Worm (Caenorhabditis elegans) whole organism, L2 larva: ENCODE results near the gene F32D8.2.

Experiments
- C34F6.9 ChIP-seq: fragments of 150-350 bp; optimal IDR thresholded peaks from 2 replicates; lab custom pipeline; 2014; ENCODE audit warnings: missing biosample characterization, missing genetic modification characterization
- F13H6.1 ChIP-seq: sonication (generic microtip); optimal IDR thresholded peaks from 2 replicates; lab custom pipeline; 2016; ENCODE audit warnings: missing genetic modification characterization, missing compliant biosample characterization
- R02D3.7 ChIP-seq: fragments of 150-350 bp; optimal IDR thresholded peaks from 2 replicates; lab custom pipeline; 2014; ENCODE audit warnings: missing biosample characterization, missing genetic modification characterization
- Y55F3AM.14 ChIP-seq: fragments of 200-800 bp; sonication (Bioruptor generic); optimal IDR thresholded peaks from 2 replicates; lab custom pipeline; 2018; ENCODE audit warnings: mild to moderate bottlenecking, missing genetic modification characterization, missing compliant biosample characterization
- ZK546.5 ChIP-seq: sonication (generic microtip); optimal IDR thresholded peaks from 2 replicates; lab custom pipeline; 2017; ENCODE audit warnings: missing biosample characterization, missing genetic modification characterization
- alr-1 ChIP-seq: fragments of 150-350 bp; optimal IDR thresholded peaks from 2 replicates; lab custom pipeline; 2014; ENCODE audit warnings: missing biosample characterization, missing genetic modification characterization
- aly-2 ChIP-seq: fragments of 150-350 bp; optimal IDR thresholded peaks from 2 replicates; lab custom pipeline; 2014; ENCODE audit warnings: missing biosample characterization, missing genetic modification characterization
- ama-1 ChIP-seq: fragments of 150-350 bp; optimal IDR thresholded peaks from 2 replicates; lab custom pipeline; 2018; ENCODE audit warnings: inconsistent platforms
- blmp-1 ChIP-seq: sonication (generic microtip); optimal IDR thresholded peaks from 2 replicates; lab custom pipeline; 2017; ENCODE audit warnings: missing genetic modification characterization, mild to moderate bottlenecking, missing compliant biosample characterization, antibody characterized with exemption, moderate library complexity; ENCODE audit not compliant: insufficient read depth
- ceh-16 ChIP-seq: fragments of 150-350 bp; optimal IDR thresholded peaks from 2 replicates; lab custom pipeline; 2014; ENCODE audit warnings: missing biosample characterization, missing genetic modification characterization
- ceh-82 ChIP-seq: fragments of 150-350 bp; optimal IDR thresholded peaks from 2 replicates; lab custom pipeline; 2014; ENCODE audit warnings: missing biosample characterization, missing genetic modification characterization
- crh-2 ChIP-seq: sonication (generic microtip); optimal IDR thresholded peaks from 2 replicates; lab custom pipeline; 2017; ENCODE audit warnings: missing biosample characterization, missing genetic modification characterization
- dmd-4 ChIP-seq: sonication (generic microtip); optimal IDR thresholded peaks from 2 replicates; lab custom pipeline; 2017; ENCODE audit warnings: missing biosample characterization, missing genetic modification characterization
- egl-27 ChIP-seq: sonication (generic microtip); optimal IDR thresholded peaks from 3 replicates; lab custom pipeline; 2017; ENCODE audit warnings: missing biosample characterization, missing genetic modification reagents, missing genetic modification characterization
- elt-1 ChIP-seq: fragments of 150-350 bp; optimal IDR thresholded peaks from 2 replicates; lab custom pipeline; 2014; ENCODE audit warnings: missing biosample characterization, missing genetic modification characterization
- elt-3 ChIP-seq: sonication (generic microtip); optimal IDR thresholded peaks from 2 replicates; lab custom pipeline; 2017; ENCODE audit warnings: missing biosample characterization, missing genetic modification characterization
- fos-1 ChIP-seq: fragments of 150-350 bp; optimal IDR thresholded peaks from 2 replicates; lab custom pipeline; 2014; ENCODE audit warnings: missing biosample characterization, missing genetic modification characterization
- gmeb-1 ChIP-seq: fragments of 150-350 bp; optimal IDR thresholded peaks from 2 replicates; lab custom pipeline; 2014; ENCODE audit warnings: missing biosample characterization, missing genetic modification characterization
- lin-13 ChIP-seq: fragments of 150-350 bp; optimal IDR thresholded peaks from 2 replicates; lab custom pipeline; 2014; ENCODE audit warnings: missing biosample characterization, missing genetic modification reagents, missing genetic modification characterization
- lin-39 ChIP-seq: fragments of 150-350 bp; optimal IDR thresholded peaks from 2 replicates; lab custom pipeline; 2014; ENCODE audit warnings: missing biosample characterization, missing genetic modification reagents, missing genetic modification characterization
- lsy-2 ChIP-seq, 2 experiments: fragments of 150-350 bp in 1 of 2; sonication (generic microtip) in 1 of 2; optimal IDR thresholded peaks; 2 replicates each; lab custom pipeline; 2014 to 2017; ENCODE audit warnings: missing biosample characterization in 2 of 2, missing genetic modification characterization in 2 of 2
- mab-5 ChIP-seq: fragments of 150-350 bp; optimal IDR thresholded peaks from 2 replicates; lab custom pipeline; 2014; ENCODE audit warnings: missing biosample characterization, missing genetic modification characterization
- mbf-1 ChIP-seq: sonication (generic microtip); optimal IDR thresholded peaks from 2 replicates; lab custom pipeline; 2017; ENCODE audit warnings: missing biosample characterization, missing genetic modification characterization
- mdl-1 ChIP-seq, 2 experiments: fragments of 150-350 bp in 1 of 2; sonication (generic microtip) in 1 of 2; optimal IDR thresholded peaks; 2 replicates each; lab custom pipeline; 2017; ENCODE audit warnings: missing biosample characterization in 2 of 2, missing genetic modification characterization in 2 of 2
- nhr-10 ChIP-seq: sonication (generic microtip); optimal IDR thresholded peaks from 2 replicates; lab custom pipeline; 2017; ENCODE audit warnings: missing biosample characterization, missing genetic modification characterization
- nhr-11 ChIP-seq: fragments of 150-350 bp; optimal IDR thresholded peaks from 2 replicates; lab custom pipeline; 2014; ENCODE audit warnings: missing biosample characterization, missing genetic modification characterization
- nhr-12 ChIP-seq: fragments of 150-350 bp; optimal IDR thresholded peaks from 2 replicates; lab custom pipeline; 2014; ENCODE audit warnings: missing biosample characterization, missing genetic modification characterization
- nhr-129 ChIP-seq: fragments of 150-350 bp; optimal IDR thresholded peaks from 2 replicates; lab custom pipeline; 2014; ENCODE audit warnings: missing biosample characterization, missing genetic modification characterization
- nhr-21 ChIP-seq: fragments of 150-350 bp; optimal IDR thresholded peaks from 2 replicates; lab custom pipeline; 2014; ENCODE audit warnings: missing biosample characterization, missing genetic modification characterization
- nhr-23 ChIP-seq: fragments of 150-350 bp; optimal IDR thresholded peaks from 2 replicates; lab custom pipeline; 2014; ENCODE audit warnings: missing biosample characterization, missing genetic modification reagents, missing genetic modification characterization
- nhr-237 ChIP-seq: fragments of 150-350 bp; optimal IDR thresholded peaks from 2 replicates; lab custom pipeline; 2014; ENCODE audit warnings: missing biosample characterization, missing genetic modification characterization
- nhr-25 ChIP-seq: fragments of 150-350 bp; sonication (generic microtip); optimal IDR thresholded peaks from 3 replicates; lab custom pipeline; 2014; ENCODE audit warnings: missing biosample characterization, missing genetic modification characterization
- nhr-6 ChIP-seq: fragments of 150-350 bp; optimal IDR thresholded peaks from 2 replicates; lab custom pipeline; 2014; ENCODE audit warnings: missing biosample characterization, missing genetic modification characterization
- nhr-77 ChIP-seq: fragments of 150-350 bp; optimal IDR thresholded peaks from 2 replicates; lab custom pipeline; 2014; ENCODE audit warnings: missing biosample characterization, missing genetic modification characterization
- peb-1 ChIP-seq: fragments of 150-350 bp; optimal IDR thresholded peaks from 2 replicates; lab custom pipeline; 2014; ENCODE audit warnings: missing biosample characterization, missing genetic modification characterization
- skn-1 ChIP-seq: sonication (generic microtip); optimal IDR thresholded peaks from 2 replicates; lab custom pipeline; 2017; ENCODE audit warnings: missing biosample characterization, missing genetic modification characterization
- sma-9 ChIP-seq, 2 experiments: fragments of 150-350 bp in 1 of 2; sonication (generic microtip) in 1 of 2; optimal IDR thresholded peaks; 2 replicates each; lab custom pipeline; 2014 to 2016; ENCODE audit warnings: missing genetic modification characterization in 2 of 2, mild to moderate bottlenecking in 1 of 2, missing biosample characterization in 1 of 2, missing compliant biosample characterization in 1 of 2, missing genetic modification reagents in 1 of 2, moderate library complexity in 1 of 2
- snpc-4 ChIP-seq: fragments of 150-350 bp; optimal IDR thresholded peaks from 2 replicates; lab custom pipeline; 2014; ENCODE audit warnings: missing biosample characterization, missing genetic modification characterization
- unc-39 ChIP-seq: fragments of 150-350 bp; optimal IDR thresholded peaks from 2 replicates; lab custom pipeline; 2014; ENCODE audit warnings: missing biosample characterization, missing genetic modification characterization
- unc-55 ChIP-seq: fragments of 150-350 bp; sonication (generic microtip); optimal IDR thresholded peaks from 3 replicates; lab custom pipeline; 2014; ENCODE audit warnings: missing biosample characterization, missing genetic modification reagents, missing genetic modification characterization
- unc-62 ChIP-seq: fragments of 150-350 bp; optimal IDR thresholded peaks from 2 replicates; lab custom pipeline; 2014; ENCODE audit warnings: missing biosample characterization, missing genetic modification reagents, missing genetic modification characterization
- ztf-1 ChIP-seq: fragments of 200-800 bp; sonication (Bioruptor generic); conservative IDR thresholded peaks from 2 replicates; pipeline ENCODE4 v1.3.6; 2022; ENCODE audit warnings: missing genetic modification characterization, missing compliant biosample characterization
- ztf-11 ChIP-seq: sonication (generic microtip); optimal IDR thresholded peaks from 2 replicates; lab custom pipeline; 2017; ENCODE audit warnings: missing biosample characterization, missing genetic modification characterization
- ztf-4 ChIP-seq: fragments of 150-350 bp; optimal IDR thresholded peaks from 2 replicates; lab custom pipeline; 2014; ENCODE audit warnings: missing biosample characterization, missing genetic modification characterization

Gene F32D8.2

ce11 chrV:10846893-10847292 is 36.7 kb upstream of the F32D8.2 start, which contains the start of gene C29A12.6:
C29A12.6 (plus strand) TSS chrV:10847193.
- TF ChIP-seq alr-1 (no peak), C34F6.9 (no peak), F13H6.1 (tag; lab: Kevin White, UChicago) (no peak), R02D3.7 (tag; lab: Kevin White, UChicago) (no peak), nhr-25 (tag; lab: Kevin White, UChicago) (no peak), ztf-1 (GFP tag; lab: Robert Waterston, UW) (no peak), aly-2 (no peak), nhr-6 (no peak), snpc-4 (tag; lab: Kevin White, UChicago) (no peak)

DNA sequence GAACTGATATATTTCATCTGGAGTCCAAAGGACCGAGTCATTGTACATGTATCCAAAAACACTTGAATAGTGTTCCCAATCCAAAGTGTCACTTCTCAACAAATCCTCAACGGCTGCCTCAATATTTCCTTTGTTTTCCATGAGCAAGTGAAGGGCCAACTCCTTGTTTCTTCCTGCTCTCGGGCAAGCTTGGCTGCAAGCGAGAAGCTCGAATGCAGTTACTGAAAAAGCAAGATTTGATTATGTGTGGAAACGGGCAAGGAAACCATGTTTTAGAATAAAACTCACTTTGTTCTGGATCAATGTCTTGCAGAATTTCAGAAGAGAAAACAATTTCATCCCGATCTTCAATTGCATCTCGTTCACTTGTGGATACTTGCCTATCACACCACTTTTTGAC is 29.4 kb upstream of the F32D8.2 start:
- TF ChIP-seq C34F6.9 (no peak), F13H6.1 (tag; lab: Kevin White, UChicago) (no peak), lsy-2 (tag; optimal IDR thresholded peaks at IDR 0.05; lab: Kevin White, UChicago) (no peak), nhr-21 (tag; lab: Kevin White, UChicago) (no peak), nhr-237 (no peak), unc-55 (GFP tag; lab: Kevin White, UChicago) (no peak), nhr-12 (tag; lab: Kevin White, UChicago) (no peak), ceh-82 (tag; lab: Kevin White, UChicago) (no peak), crh-2 (tag; lab: Kevin White, UChicago) (no peak), ama-1 (lab: Kevin White, UChicago) (no peak), ztf-1 (GFP tag; lab: Robert Waterston, UW) (no peak)

ce11 chrV:10855363-10855762 is 28.2 kb upstream of the F32D8.2 start:
- peak; percentile 80 for TF ChIP-seq sma-9 (GFP tag; optimal IDR thresholded peaks at IDR 0.05; lab: Kevin White, UChicago)
- TF ChIP-seq sma-9 (tag; optimal IDR thresholded peaks at IDR 0.05; lab: Kevin White, UChicago), result no peak
- TF ChIP-seq nhr-129 (tag; lab: Kevin White, UChicago), result peak; percentile 15
- no peak for TF ChIP-seq aly-2
- no peak for TF ChIP-seq ztf-11 (tag; lab: Kevin White, UChicago)
- peak; percentile 21 for TF ChIP-seq crh-2 (tag; lab: Kevin White, UChicago)
- peak; percentile 78 for TF ChIP-seq fos-1 (tag; lab: Kevin White, UChicago)

ce11 chrV:10856901-10857637 is 26.5 kb upstream of the F32D8.2 start:
- TF ChIP-seq elt-1 (no peak), alr-1 (no peak), gmeb-1 (tag; lab: Kevin White, UChicago) (no peak), fos-1 (tag; lab: Kevin White, UChicago) (peak; percentile 14), mbf-1 (tag; lab: Kevin White, UChicago) (no peak), nhr-10 (no peak), ceh-16 (no peak), nhr-11 (tag; lab: Kevin White, UChicago) (no peak), C34F6.9 (peak; percentile 43), blmp-1 (peak; percentile 15), lsy-2 (tag; optimal IDR thresholded peaks at IDR 0.05; lab: Kevin White, UChicago) (peak in 1 of 2 experiments; percentile 21), ztf-11 (tag; lab: Kevin White, UChicago) (no peak), nhr-23 (no peak), mdl-1 (tag; optimal IDR thresholded peaks at IDR 0.05; lab: Kevin White, UChicago) (no peak), mab-5 (tag; lab: Kevin White, UChicago) (no peak), nhr-25 (tag; lab: Kevin White, UChicago) (no peak), dmd-4 (no peak), nhr-237 (no peak), nhr-77 (tag; lab: Kevin White, UChicago) (no peak), egl-27 (tag; lab: Kevin White, UChicago) (peak; percentile 4), sma-9 (GFP tag; optimal IDR thresholded peaks at IDR 0.05; lab: Kevin White, UChicago) (peak; percentile 8), sma-9 (tag; optimal IDR thresholded peaks at IDR 0.05; lab: Kevin White, UChicago) (no peak), aly-2 (no peak), Y55F3AM.14 (GFP tag; lab: Kevin White, UChicago) (peak; percentile 82), elt-3 (tag; lab: Kevin White, UChicago) (no peak), R02D3.7 (tag; lab: Kevin White, UChicago) (no peak), crh-2 (tag; lab: Kevin White, UChicago) (no peak), unc-62 (no peak), ZK546.5 (tag; lab: Kevin White, UChicago) (no peak), skn-1 (tag; lab: Kevin White, UChicago) (no peak), unc-39 (tag; lab: Kevin White, UChicago) (no peak), nhr-21 (tag; lab: Kevin White, UChicago) (no peak), peb-1 (tag; lab: Kevin White, UChicago) (no peak), F13H6.1 (tag; lab: Kevin White, UChicago) (peak; percentile 52), ama-1 (lab: Kevin White, UChicago) (no peak), lin-13 (GFP tag; lab: Kevin White, UChicago) (no peak), nhr-12 (tag; lab: Kevin White, UChicago) (no peak), ztf-4 (tag; lab: Kevin White, UChicago) (no peak), lin-39 (no peak)
